Worm (Caenorhabditis elegans) whole organism, young adult: ENCODE results near the gene F01G10.5.
A peak's percentile ranks its signal among the peaks of the same experiment; 100 is the strongest.

Experiments
- B0019.2 ChIP-seq: fragments of 200-800 bp; sonication (Bioruptor generic); conservative IDR thresholded peaks from 2 replicates; pipeline ENCODE4 v1.3.6; 2022; ENCODE audit warnings: missing genetic modification reagents, missing genetic modification characterization, missing compliant biosample characterization
- B0261.1 ChIP-seq: sonication (generic microtip); optimal IDR thresholded peaks from 2 replicates; lab custom pipeline; 2016; ENCODE audit warnings: mild to moderate bottlenecking, missing genetic modification characterization, moderate library complexity, missing compliant biosample characterization
- B0336.3 ChIP-seq: fragments of 200-800 bp; sonication (Bioruptor generic); IDR thresholded peaks from 2 replicates; pipeline ENCODE4 v1.3.6; 2022; ENCODE audit warnings: missing genetic modification characterization, missing compliant biosample characterization
- C06A6.2 ChIP-seq: fragments of 200-800 bp; sonication (Bioruptor generic); conservative IDR thresholded peaks from 2 replicates; pipeline ENCODE4 v1.3.6; 2022; ENCODE audit warnings: missing genetic modification characterization, missing compliant biosample characterization
- C17E4.6 ChIP-seq: fragments of 200-800 bp; sonication (Bioruptor generic); IDR thresholded peaks from 2 replicates; pipeline ENCODE4 v1.3.6; 2022; ENCODE audit warnings: missing genetic modification reagents, missing genetic modification characterization, missing compliant biosample characterization
- F22D6.2 ChIP-seq: sonication (generic microtip); optimal IDR thresholded peaks from 2 replicates; lab custom pipeline; 2016; ENCODE audit warnings: mild to moderate bottlenecking, missing genetic modification characterization, missing compliant biosample characterization
- Y53F4B.3 ChIP-seq: fragments of 200-800 bp; sonication (Bioruptor generic); IDR thresholded peaks from 2 replicates; pipeline ENCODE4 v1.3.6; 2022; ENCODE audit warnings: missing genetic modification reagents, missing genetic modification characterization, missing compliant biosample characterization
- Y79H2A.3 ChIP-seq: fragments of 200-800 bp; sonication (Bioruptor generic); conservative IDR thresholded peaks from 2 replicates; pipeline ENCODE4 v1.3.6; 2022; ENCODE audit warnings: missing genetic modification reagents, missing genetic modification characterization, missing compliant biosample characterization
- ZK185.1 ChIP-seq: sonication (generic microtip); optimal IDR thresholded peaks from 2 replicates; lab custom pipeline; 2016; ENCODE audit warnings: mild to moderate bottlenecking, missing genetic modification characterization, missing compliant biosample characterization; ENCODE audit not compliant: poor library complexity, severe bottlenecking
- akir-1 ChIP-seq: fragments of 200-800 bp; sonication (Bioruptor generic); optimal IDR thresholded peaks from 2 replicates; lab custom pipeline; 2018; ENCODE audit warnings: mild to moderate bottlenecking, missing genetic modification characterization, moderate library complexity, missing compliant biosample characterization
- aptf-3 ChIP-seq: fragments of 200-800 bp; sonication (Bioruptor generic); IDR thresholded peaks from 2 replicates; pipeline ENCODE4 v1.3.6; 2022; ENCODE audit warnings: missing genetic modification characterization, missing compliant biosample characterization
- attf-3 ChIP-seq: fragments of 200-800 bp; sonication (Bioruptor generic); conservative IDR thresholded peaks from 2 replicates; pipeline ENCODE4 v1.3.6; 2022; ENCODE audit warnings: missing genetic modification reagents, missing genetic modification characterization, missing compliant biosample characterization
- bed-1 ChIP-seq: fragments of 200-800 bp; sonication (Bioruptor generic); IDR thresholded peaks from 2 replicates; pipeline ENCODE4 v1.3.6; 2022; ENCODE audit warnings: missing genetic modification reagents, missing genetic modification characterization, missing compliant biosample characterization
- bed-2 ChIP-seq: fragments of 200-800 bp; sonication (Bioruptor generic); IDR thresholded peaks from 2 replicates; pipeline ENCODE4 v1.3.6; 2022; ENCODE audit warnings: missing genetic modification reagents, missing genetic modification characterization, missing compliant biosample characterization
- cebp-2 ChIP-seq: fragments of 200-800 bp; sonication (Bioruptor generic); IDR thresholded peaks from 2 replicates; pipeline ENCODE4 v1.3.6; 2022; ENCODE audit warnings: missing genetic modification characterization, missing compliant biosample characterization
- ceh-79 ChIP-seq: sonication (generic microtip); optimal IDR thresholded peaks from 2 replicates; lab custom pipeline; 2017; ENCODE audit warnings: mild to moderate bottlenecking, missing genetic modification characterization, missing compliant biosample characterization
- ceh-91 ChIP-seq: fragments of 200-800 bp; sonication (Bioruptor generic); IDR thresholded peaks from 2 replicates; pipeline ENCODE4 v1.3.6; 2022; ENCODE audit warnings: missing genetic modification reagents, missing genetic modification characterization, missing compliant biosample characterization
- dpff-1 ChIP-seq: sonication (generic microtip); optimal IDR thresholded peaks from 2 replicates; lab custom pipeline; 2017; ENCODE audit warnings: mild to moderate bottlenecking, missing genetic modification characterization, missing compliant biosample characterization
- egl-18 ChIP-seq: fragments of 200-800 bp; sonication (Bioruptor generic); IDR thresholded peaks from 2 replicates; pipeline ENCODE4 v1.3.6; 2022; ENCODE audit warnings: missing genetic modification reagents, missing genetic modification characterization, missing compliant biosample characterization
- egl-44 ChIP-seq: fragments of 200-800 bp; sonication (Bioruptor generic); IDR thresholded peaks from 2 replicates; pipeline ENCODE4 v1.3.6; 2022; ENCODE audit warnings: missing genetic modification reagents, missing genetic modification characterization, missing compliant biosample characterization
- ets-4 ChIP-seq: fragments of 200-800 bp; sonication (Bioruptor generic); optimal IDR thresholded peaks from 2 replicates; lab custom pipeline; 2018; ENCODE audit warnings: mild to moderate bottlenecking, missing genetic modification characterization, missing compliant biosample characterization
- fkh-3 ChIP-seq: sonication (generic microtip); optimal IDR thresholded peaks from 2 replicates; lab custom pipeline; 2016; ENCODE audit warnings: mild to moderate bottlenecking, missing genetic modification characterization, missing compliant biosample characterization
- gei-17 ChIP-seq: fragments of 200-800 bp; sonication (Bioruptor generic); optimal IDR thresholded peaks from 2 replicates; lab custom pipeline; 2018; ENCODE audit warnings: mild to moderate bottlenecking, missing genetic modification characterization, missing compliant biosample characterization
- hmg-20 ChIP-seq: fragments of 200-800 bp; sonication (Bioruptor generic); IDR thresholded peaks from 2 replicates; pipeline ENCODE4 v1.3.6; 2022; ENCODE audit warnings: missing genetic modification reagents, missing genetic modification characterization, missing compliant biosample characterization
- hsf-1 ChIP-seq: fragments of 200-800 bp; sonication (Bioruptor generic); IDR thresholded peaks from 2 replicates; pipeline ENCODE4 v1.3.6; 2022; ENCODE audit warnings: missing genetic modification reagents, missing genetic modification characterization, missing compliant biosample characterization
- lag-1 ChIP-seq: fragments of 200-800 bp; sonication (Bioruptor generic); IDR thresholded peaks from 2 replicates; pipeline ENCODE4 v1.3.6; 2022; ENCODE audit warnings: missing genetic modification reagents, missing genetic modification characterization, missing compliant biosample characterization
- let-526 ChIP-seq: fragments of 200-800 bp; sonication (Bioruptor generic); IDR thresholded peaks from 2 replicates; pipeline ENCODE4 v1.3.6; 2022; ENCODE audit warnings: missing genetic modification reagents, missing genetic modification characterization, missing compliant biosample characterization
- lin-35 ChIP-seq, 3 experiments: fragments of 150-350 bp in 2 of 3; sonication (generic microtip) in 1 of 3; optimal IDR thresholded peaks; 2 replicates each; lab custom pipeline; 2014 to 2018; ENCODE audit warnings: missing biosample characterization in 3 of 3, missing genetic modification characterization in 3 of 3, missing genetic modification reagents in 3 of 3
- lin-40 ChIP-seq: sonication (generic microtip); optimal IDR thresholded peaks from 2 replicates; lab custom pipeline; 2016; ENCODE audit warnings: missing genetic modification characterization, mild to moderate bottlenecking, missing compliant biosample characterization, missing genotype, missing genetic modification reagents
- lin-54 ChIP-seq: fragments of 200-800 bp; sonication (Bioruptor generic); optimal IDR thresholded peaks from 2 replicates; lab custom pipeline; 2018; ENCODE audit warnings: mild to moderate bottlenecking, missing genetic modification characterization, missing compliant biosample characterization
- lsl-1 ChIP-seq: fragments of 200-800 bp; sonication (Bioruptor generic); optimal IDR thresholded peaks from 2 replicates; lab custom pipeline; 2018; ENCODE audit warnings: mild to moderate bottlenecking, missing genetic modification characterization, moderate library complexity, missing compliant biosample characterization
- madf-6 ChIP-seq: fragments of 200-800 bp; sonication (Bioruptor generic); IDR thresholded peaks from 2 replicates; pipeline ENCODE4 v1.3.6; 2022; ENCODE audit warnings: missing genetic modification reagents, missing genetic modification characterization, missing compliant biosample characterization
- madf-8 ChIP-seq: fragments of 200-800 bp; sonication (Bioruptor generic); conservative IDR thresholded peaks from 2 replicates; pipeline ENCODE4 v1.3.6; 2022; ENCODE audit warnings: missing genetic modification reagents, missing genetic modification characterization, missing compliant biosample characterization
- mcd-1 ChIP-seq: fragments of 200-800 bp; sonication (Bioruptor generic); IDR thresholded peaks from 2 replicates; pipeline ENCODE4 v1.3.6; 2022; ENCODE audit warnings: missing genetic modification reagents, missing genetic modification characterization, missing compliant biosample characterization
- nfyb-1 ChIP-seq: fragments of 200-800 bp; sonication (Bioruptor generic); IDR thresholded peaks from 2 replicates; pipeline ENCODE4 v1.3.6; 2022; ENCODE audit warnings: missing genetic modification reagents, missing genetic modification characterization, missing compliant biosample characterization
- nhr-179 ChIP-seq: sonication (generic microtip); optimal IDR thresholded peaks from 2 replicates; lab custom pipeline; 2016; ENCODE audit warnings: mild to moderate bottlenecking, missing genetic modification characterization, missing compliant biosample characterization
- nhr-80 ChIP-seq: sonication (generic microtip); optimal IDR thresholded peaks from 2 replicates; lab custom pipeline; 2016; ENCODE audit warnings: missing genetic modification characterization, missing compliant biosample characterization
- rcor-1 ChIP-seq: fragments of 200-800 bp; sonication (Bioruptor generic); IDR thresholded peaks from 2 replicates; pipeline ENCODE4 v1.3.6; 2022; ENCODE audit warnings: missing genetic modification reagents, missing genetic modification characterization, missing compliant biosample characterization
- rec-8 ChIP-seq, 2 experiments: sonication (generic microtip); optimal IDR thresholded peaks; 2 replicates each; lab custom pipeline; 2016; ENCODE audit warnings: mild to moderate bottlenecking in 2 of 2, missing genetic modification characterization in 2 of 2, missing genetic modification reagents in 2 of 2, missing genotype in 2 of 2, missing biosample characterization in 1 of 2, missing compliant biosample characterization in 1 of 2, moderate library complexity in 1 of 2
- sdz-38 ChIP-seq: sonication (generic microtip); optimal IDR thresholded peaks from 2 replicates; lab custom pipeline; 2016; ENCODE audit warnings: missing genotype, missing genetic modification characterization, missing compliant biosample characterization
- snpc-4 ChIP-seq, 5 experiments: fragments of 150-350 bp in 1 of 5; sonication (generic microtip) in 4 of 5; optimal IDR thresholded peaks; 2 replicates each; lab custom pipeline; 2014 to 2018; ENCODE audit warnings: missing genetic modification characterization in 5 of 5, missing biosample characterization in 3 of 5, antibody characterized with exemption in 2 of 5, mild to moderate bottlenecking in 2 of 5, missing compliant biosample characterization in 2 of 5, missing genotype in 2 of 5, moderate library complexity in 2 of 5, missing genetic modification reagents in 1 of 5
- somi-1 ChIP-seq: fragments of 200-800 bp; sonication (Bioruptor generic); optimal IDR thresholded peaks from 2 replicates; lab custom pipeline; 2018; ENCODE audit warnings: mild to moderate bottlenecking, missing genetic modification characterization, missing compliant biosample characterization
- tbp1 ChIP-seq: fragments of 200-800 bp; sonication (Bioruptor generic); optimal IDR thresholded peaks from 2 replicates; lab custom pipeline; 2018; ENCODE audit warnings: mild to moderate bottlenecking, missing genetic modification characterization, missing compliant biosample characterization
- unc-130 ChIP-seq: sonication (generic microtip); optimal IDR thresholded peaks from 2 replicates; lab custom pipeline; 2016; ENCODE audit warnings: missing genetic modification reagents, missing genetic modification characterization, missing compliant biosample characterization
- xnd-1 ChIP-seq: sonication (generic microtip); optimal IDR thresholded peaks from 2 replicates; lab custom pipeline; 2016; ENCODE audit warnings: missing genotype, missing genetic modification reagents, missing genetic modification characterization, missing compliant biosample characterization
- zim-3 ChIP-seq: sonication (generic microtip); optimal IDR thresholded peaks from 2 replicates; lab custom pipeline; 2017; ENCODE audit warnings: mild to moderate bottlenecking, missing genetic modification characterization, moderate library complexity, missing compliant biosample characterization
- ztf-18 ChIP-seq: sonication (generic microtip); optimal IDR thresholded peaks from 2 replicates; lab custom pipeline; 2016; ENCODE audit warnings: missing genotype, mild to moderate bottlenecking, missing genetic modification characterization, missing compliant biosample characterization
- ztf-22 ChIP-seq: fragments of 200-800 bp; sonication (Bioruptor generic); optimal IDR thresholded peaks from 2 replicates; lab custom pipeline; 2018; ENCODE audit warnings: mild to moderate bottlenecking, missing genetic modification characterization, moderate library complexity, missing compliant biosample characterization
- ztf-28 ChIP-seq: fragments of 200-800 bp; sonication (Bioruptor generic); IDR thresholded peaks from 2 replicates; pipeline ENCODE4 v1.3.6; 2022; ENCODE audit warnings: missing genetic modification reagents, missing genetic modification characterization, missing compliant biosample characterization

The F01G10.5 gene

DNA sequence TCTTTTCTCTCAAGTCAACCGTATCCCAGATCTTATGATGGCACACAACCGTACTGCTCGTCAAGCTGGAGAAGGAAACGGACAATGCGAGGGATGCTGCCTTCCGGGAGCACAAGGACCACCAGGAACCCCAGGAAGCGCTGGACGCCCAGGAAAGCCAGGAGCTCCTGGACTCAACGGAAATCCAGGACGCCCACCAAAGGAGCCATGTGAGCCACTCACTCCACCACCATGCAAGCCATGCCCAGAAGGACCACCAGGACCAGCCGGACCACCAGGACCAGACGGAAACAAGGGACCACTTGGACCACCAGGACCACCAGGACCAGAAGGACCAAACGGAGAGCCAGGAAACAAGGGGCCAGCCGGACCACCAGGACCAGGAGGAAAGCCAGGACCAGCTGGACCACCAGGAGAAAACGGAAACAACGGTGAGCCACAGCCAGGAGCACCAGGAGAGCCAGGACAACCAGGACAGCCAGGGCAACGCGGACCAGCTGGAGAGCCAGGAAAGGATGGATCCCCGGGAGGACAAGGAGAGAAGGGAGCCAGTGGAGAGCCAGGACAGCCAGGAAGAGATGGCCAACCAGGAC lies 14.1 kb downstream of the F01G10.5 start (continued):
- TF ChIP-seq dpff-1 (tag; lab: Kevin White, UChicago) (no peak), nfyb-1 (GFP tag; lab: Robert Waterston, UW) (no peak), lin-40 (tag; lab: Kevin White, UChicago) (peak; percentile 63), akir-1 (GFP tag; lab: Kevin White, UChicago) (no peak), madf-6 (GFP tag; lab: Robert Waterston, UW) (no peak), lsl-1 (GFP tag; lab: Kevin White, UChicago) (no peak), rec-8 (tag; optimal IDR thresholded peaks at IDR 0.05; lab: Kevin White, UChicago) (no peak), bed-1 (GFP tag; lab: Robert Waterston, UW) (no peak), egl-44 (GFP tag; lab: Robert Waterston, UW) (no peak), C06A6.2 (GFP tag; lab: Robert Waterston, UW) (peak; percentile 29; the same call in 1 of the 2 replicates), B0261.1 (tag; lab: Kevin White, UChicago) (no peak), ztf-28 (GFP tag; lab: Robert Waterston, UW) (no peak), snpc-4 (GFP tag; optimal IDR thresholded peaks at IDR 0.05; lab: Kevin White, UChicago) (no peak), snpc-4 (tag; optimal IDR thresholded peaks at IDR 0.05; lab: Kevin White, UChicago) (no peak), aptf-3 (GFP tag; lab: Robert Waterston, UW) (no peak), B0019.2 (GFP tag; lab: Robert Waterston, UW) (no peak), C17E4.6 (GFP tag; lab: Robert Waterston, UW) (no peak), nhr-80 (no peak), somi-1 (no peak), egl-18 (GFP tag; lab: Robert Waterston, UW) (no peak), nhr-179 (no peak), gei-17 (GFP tag; lab: Kevin White, UChicago) (no peak), cebp-2 (no peak), ceh-79 (no peak), Y53F4B.3 (GFP tag; lab: Robert Waterston, UW) (no peak), hmg-20 (GFP tag; lab: Robert Waterston, UW) (no peak), unc-130 (GFP tag; lab: Kevin White, UChicago) (no peak), lag-1 (GFP tag; lab: Robert Waterston, UW) (no peak), B0336.3 (GFP tag; lab: Robert Waterston, UW) (no peak), fkh-3 (tag; lab: Kevin White, UChicago) (no peak), lin-35 (GFP tag; optimal IDR thresholded peaks at IDR 0.05; lab: Kevin White, UChicago) (no peak), ZK185.1 (no peak), ztf-22 (no peak), tbp1 (GFP tag; lab: Kevin White, UChicago) (no peak), rcor-1 (GFP tag; lab: Robert Waterston, UW) (no peak), ceh-91 (no peak), F22D6.2 (tag; lab: Kevin White, UChicago) (no peak), Y79H2A.3 (no peak), zim-3 (tag; lab: Kevin White, UChicago) (no peak), lin-54 (GFP tag; lab: Kevin White, UChicago) (no peak), ets-4 (GFP tag; lab: Kevin White, UChicago) (no peak), attf-3 (GFP tag; lab: Robert Waterston, UW) (no peak), madf-8 (GFP tag; lab: Robert Waterston, UW) (no peak), xnd-1 (tag; lab: Kevin White, UChicago) (no peak), hsf-1 (GFP tag; lab: Robert Waterston, UW) (no peak), bed-2 (GFP tag; lab: Robert Waterston, UW) (no peak), ztf-18 (tag; lab: Kevin White, UChicago) (no peak), sdz-38 (tag; lab: Kevin White, UChicago) (no peak), let-526 (GFP tag; lab: Robert Waterston, UW) (no peak), mcd-1 (peak; percentile 30; the same call in 1 of the 2 replicates)
